Worm (Caenorhabditis elegans) whole organism, L1 larva: ENCODE results near the gene C55A6.1.

Source experiments
- ces-1 ChIP-seq: fragments of 150-350 bp; optimal IDR thresholded peaks from 2 replicates; lab custom pipeline; 2014; ENCODE audit warnings: missing biosample characterization, missing genetic modification reagents, missing genetic modification characterization
- fos-1 ChIP-seq: fragments of 150-350 bp; optimal IDR thresholded peaks from 2 replicates; lab custom pipeline; 2014; ENCODE audit warnings: missing biosample characterization, missing genetic modification characterization
- hlh-17 ChIP-seq: fragments of 200-800 bp; sonication (Bioruptor generic); optimal IDR thresholded peaks from 2 replicates; lab custom pipeline; 2018; ENCODE audit warnings: missing genetic modification characterization, mild to moderate bottlenecking, missing compliant biosample characterization, moderate library complexity, borderline replicate concordance
- mep-1 ChIP-seq: fragments of 150-350 bp; optimal IDR thresholded peaks from 2 replicates; lab custom pipeline; 2014; ENCODE audit warnings: missing biosample characterization, missing genetic modification characterization
- nhr-11 ChIP-seq: fragments of 150-350 bp; optimal IDR thresholded peaks from 2 replicates; lab custom pipeline; 2014; ENCODE audit warnings: missing biosample characterization, missing genetic modification characterization
- nhr-237 ChIP-seq: fragments of 150-350 bp; optimal IDR thresholded peaks from 2 replicates; lab custom pipeline; 2014; ENCODE audit warnings: missing biosample characterization, missing genetic modification characterization
- nhr-76 ChIP-seq: sonication (generic microtip); optimal IDR thresholded peaks from 2 replicates; lab custom pipeline; 2017; ENCODE audit warnings: missing biosample characterization, missing genetic modification characterization
- snpc-4 ChIP-seq: fragments of 150-350 bp; optimal IDR thresholded peaks from 2 replicates; lab custom pipeline; 2014; ENCODE audit warnings: missing biosample characterization, missing genetic modification characterization

DNA sequence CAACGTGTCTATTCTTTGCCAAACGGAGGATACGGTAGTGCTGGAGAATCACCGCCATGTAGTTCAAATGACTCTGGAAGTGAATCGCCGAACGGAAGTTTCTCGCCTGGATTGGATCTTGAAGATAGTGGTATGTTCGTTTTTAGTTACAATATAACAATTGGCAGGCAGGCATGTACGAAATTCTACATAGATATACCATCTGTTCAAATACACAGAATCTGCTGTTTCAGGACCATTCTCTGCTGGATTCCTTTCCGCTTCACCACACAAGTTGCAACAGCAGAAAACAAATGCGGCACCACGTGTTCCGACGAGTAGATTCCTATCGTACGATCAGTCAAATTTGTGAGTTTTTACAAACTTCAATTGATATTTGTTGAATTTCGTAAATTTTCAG, 34.7 kb upstream of the C55A6.1 start:
- no peak for TF ChIP-seq nhr-237 (tag; lab: Kevin White, UChicago)
- TF ChIP-seq fos-1 = no peak
- TF ChIP-seq nhr-11 (tag; lab: Kevin White, UChicago) = no peak
- TF ChIP-seq mep-1 (tag; lab: Kevin White, UChicago) = no peak
- no peak for TF ChIP-seq nhr-76
- TF ChIP-seq hlh-17 = no peak
- no peak for TF ChIP-seq snpc-4
- no peak for TF ChIP-seq ces-1 (GFP tag; lab: Kevin White, UChicago)
